Fruit fly (Drosophila melanogaster): ENCODE data around the gene CG9121.

CG9121 gene

dm6 chr2L:5063936-5064335 is 13.1 kb upstream of the CG9121 start (continued):
- TF ChIP-seq trem (tag; optimal IDR thresholded peaks at IDR 0.05) (no peak), CG42726 (GFP tag; IDR thresholded peaks at IDR 0.05; ENCODE audit: partially characterized antibody) (no peak), tup (GFP tag; optimal IDR thresholded peaks at IDR 0.05) (no peak), Fer3 (tag; optimal IDR thresholded peaks at IDR 0.05) (no peak), CG18011 (GFP tag; optimal IDR thresholded peaks at IDR 0.05) (no peak), NK7.1 (GFP tag; optimal IDR thresholded peaks at IDR 0.05) (no peak), ATbp (GFP tag; optimal IDR thresholded peaks at IDR 0.05) (no peak), ap (GFP tag; IDR thresholded peaks at IDR 0.05) (no peak), Deaf1 (tag; optimal IDR thresholded peaks at IDR 0.05) (peak; percentile 13), CG18599 (GFP tag; optimal IDR thresholded peaks at IDR 0.05) (peak; percentile 64), CG17802 (tag; optimal IDR thresholded peaks at IDR 0.05) (no peak), CG12769 (tag; optimal IDR thresholded peaks at IDR 0.05) (no peak), fd96Cb (tag; optimal IDR thresholded peaks at IDR 0.05) (no peak), B-H1 (GFP tag; IDR thresholded peaks at IDR 0.05) (no peak), CG5953 (GFP tag; IDR thresholded peaks at IDR 0.05) (no peak), CG30020 (tag; optimal IDR thresholded peaks at IDR 0.05) (no peak), CG7745 (tag; optimal IDR thresholded peaks at IDR 0.05) (no peak), pzg (GFP tag; optimal IDR thresholded peaks at IDR 0.05) (peak; percentile 14), Gug (GFP tag; IDR thresholded peaks at IDR 0.05) (no peak), CG13287 (GFP tag; IDR thresholded peaks at IDR 0.05; ENCODE audit: partially characterized antibody) (no peak), CG11695 (GFP tag; IDR thresholded peaks at IDR 0.05) (no peak), abd-A (tag; optimal IDR thresholded peaks at IDR 0.05) (peak; percentile 65), Dip2 (GFP tag; IDR thresholded peaks at IDR 0.05) (no peak), Fer2 (tag; optimal IDR thresholded peaks at IDR 0.05) (no peak), Dbx (GFP tag; IDR thresholded peaks at IDR 0.05) (no peak), psq (GFP tag; optimal IDR thresholded peaks at IDR 0.05) (peak; percentile 52), unc-4 (GFP tag; IDR thresholded peaks at IDR 0.05; ENCODE audit: partially characterized antibody) (no peak), CG8388 (GFP tag; optimal IDR thresholded peaks at IDR 0.05) (no peak), CG11696 (GFP tag; IDR thresholded peaks at IDR 0.05) (no peak), CG18619 (GFP tag; optimal IDR thresholded peaks at IDR 0.05) (no peak), knrl (GFP tag; IDR thresholded peaks at IDR 0.05; ENCODE audit: partially characterized antibody) (no peak), Taf1 (GFP tag; IDR thresholded peaks at IDR 0.05) (no peak), CG15601 (tag; optimal IDR thresholded peaks at IDR 0.05) (no peak), unpg (GFP tag; optimal IDR thresholded peaks at IDR 0.05) (no peak), CG12299 (tag; optimal IDR thresholded peaks at IDR 0.05) (no peak), CoRest (tag; optimal IDR thresholded peaks at IDR 0.05) (no peak), Dll (GFP tag; IDR thresholded peaks at IDR 0.05; ENCODE audit: partially characterized antibody) (no peak)

- TF ChIP-seq CG14860 (GFP tag; IDR thresholded peaks at IDR 0.05; ENCODE audit: partially characterized antibody) (no peak), Camta (GFP tag; optimal IDR thresholded peaks at IDR 0.05) (no peak), sens-2 (GFP tag; IDR thresholded peaks at IDR 0.05) (no peak; the same call in 1 of the 2 replicates), Neu2 (GFP tag; optimal IDR thresholded peaks at IDR 0.05; ENCODE audit: borderline replicate concordance) (no peak), CG15011 (GFP tag; optimal IDR thresholded peaks at IDR 0.05) (no peak), maf-S (GFP tag; optimal IDR thresholded peaks at IDR 0.05) (no peak), vvl (GFP tag; IDR thresholded peaks at IDR 0.05) (no peak), gcm (GFP tag; optimal IDR thresholded peaks at IDR 0.05) (no peak), sens (GFP tag) (no peak), sc (optimal IDR thresholded peaks at IDR 0.05) (no peak), sc (GFP tag; optimal IDR thresholded peaks at IDR 0.05) (no peak), CG7839 (tag; optimal IDR thresholded peaks at IDR 0.05) (no peak), CG3407 (GFP tag; optimal IDR thresholded peaks at IDR 0.05) (no peak), CG12071 (GFP tag; optimal IDR thresholded peaks at IDR 0.05) (no peak), YL-1 (GFP tag; optimal IDR thresholded peaks at IDR 0.05) (no peak)
Observed at dm6 chr2L:5062799-5063404, 12.0 kb upstream of the CG9121 start.

Measured in whole organism, embryonic.